Worm (Caenorhabditis elegans) whole organism, L1 larva: Measurements from ENCODE around the gene C44B7.5.

Source experiments
- C04F5.9 ChIP-seq: sonication (generic microtip); optimal IDR thresholded peaks from 2 replicates; lab custom pipeline; 2016; ENCODE audit warnings: missing genetic modification characterization, missing compliant biosample characterization
- C16A3.4 ChIP-seq: fragments of 150-350 bp; optimal IDR thresholded peaks from 2 replicates; lab custom pipeline; 2014; ENCODE audit warnings: missing biosample characterization, missing genetic modification characterization
- C34B4.2 ChIP-seq: sonication (generic microtip); optimal IDR thresholded peaks from 2 replicates; lab custom pipeline; 2017; ENCODE audit warnings: mild to moderate bottlenecking, missing genetic modification characterization, missing compliant biosample characterization
- F16B12.6 ChIP-seq: fragments of 150-350 bp; optimal IDR thresholded peaks from 2 replicates; lab custom pipeline; 2014; ENCODE audit warnings: missing biosample characterization, missing genetic modification characterization
- Y116A8C.19 ChIP-seq: sonication (generic microtip); optimal IDR thresholded peaks from 2 replicates; lab custom pipeline; 2016; ENCODE audit warnings: missing compliant biosample characterization, missing genetic modification characterization, borderline replicate concordance
- aha-1 ChIP-seq: fragments of 150-350 bp; optimal IDR thresholded peaks from 2 replicates; lab custom pipeline; 2014; ENCODE audit warnings: missing biosample characterization, missing genetic modification characterization
- alr-1 ChIP-seq: fragments of 200-800 bp; sonication (Bioruptor generic); optimal IDR thresholded peaks from 2 replicates; lab custom pipeline; 2018; ENCODE audit warnings: borderline replicate concordance, mild to moderate bottlenecking, missing genetic modification characterization, missing compliant biosample characterization
- aly-2 ChIP-seq: fragments of 150-350 bp; optimal IDR thresholded peaks from 2 replicates; lab custom pipeline; 2014; ENCODE audit warnings: missing biosample characterization, missing genetic modification characterization
- blmp-1 ChIP-seq: fragments of 150-350 bp; optimal IDR thresholded peaks from 2 replicates; lab custom pipeline; 2014; ENCODE audit warnings: missing biosample characterization, missing genetic modification characterization
- ceh-63 ChIP-seq: fragments of 200-800 bp; sonication (Bioruptor generic); optimal IDR thresholded peaks from 2 replicates; lab custom pipeline; 2018; ENCODE audit warnings: mild to moderate bottlenecking, missing genetic modification characterization, missing compliant biosample characterization
- ceh-90 ChIP-seq: sonication (generic microtip); optimal IDR thresholded peaks from 2 replicates; lab custom pipeline; 2016; ENCODE audit warnings: missing genetic modification characterization, missing compliant biosample characterization
- dsc-1 ChIP-seq: sonication (generic microtip); optimal IDR thresholded peaks from 2 replicates; lab custom pipeline; 2016; ENCODE audit warnings: mild to moderate bottlenecking, missing genetic modification characterization, missing compliant biosample characterization
- egl-27 ChIP-seq, 2 experiments: fragments of 150-350 bp in 1 of 2; sonication (generic microtip); optimal IDR thresholded peaks; 3 replicates each; lab custom pipeline; 2017 to 2018; ENCODE audit warnings: missing biosample characterization in 2 of 2, missing genetic modification characterization in 2 of 2, missing genetic modification reagents in 2 of 2
- elt-2 ChIP-seq: sonication (generic microtip); optimal IDR thresholded peaks from 2 replicates; lab custom pipeline; 2016; ENCODE audit warnings: missing genetic modification characterization, mild to moderate bottlenecking, inconsistent platforms, missing compliant biosample characterization, missing genetic modification reagents
- ets-5 ChIP-seq: fragments of 200-800 bp; sonication (Bioruptor generic); IDR thresholded peaks from 2 replicates; pipeline ENCODE4 v1.3.6; 2022; ENCODE audit warnings: missing genetic modification characterization, missing compliant biosample characterization
- fkh-10 ChIP-seq: sonication (generic microtip); optimal IDR thresholded peaks from 2 replicates; lab custom pipeline; 2017; ENCODE audit warnings: missing biosample characterization, missing genetic modification reagents, missing genetic modification characterization
- fkh-4 ChIP-seq: sonication (generic microtip); optimal IDR thresholded peaks from 2 replicates; lab custom pipeline; 2016; ENCODE audit warnings: missing compliant biosample characterization, missing genetic modification characterization, borderline replicate concordance
- fkh-8 ChIP-seq: sonication (generic microtip); optimal IDR thresholded peaks from 2 replicates; lab custom pipeline; 2016; ENCODE audit warnings: mild to moderate bottlenecking, missing genetic modification characterization, missing compliant biosample characterization
- grh-1 ChIP-seq: fragments of 200-800 bp; sonication (Bioruptor generic); IDR thresholded peaks from 2 replicates; pipeline ENCODE4 v1.3.6; 2022; ENCODE audit warnings: missing genetic modification reagents, missing genetic modification characterization, missing compliant biosample characterization
- hpl-2 ChIP-seq: fragments of 150-350 bp; optimal IDR thresholded peaks from 2 replicates; lab custom pipeline; 2014; ENCODE audit warnings: missing biosample characterization, missing genetic modification reagents, missing genetic modification characterization
- irx-1 ChIP-seq: sonication (generic microtip); optimal IDR thresholded peaks from 2 replicates; lab custom pipeline; 2016; ENCODE audit warnings: missing genetic modification characterization, missing compliant biosample characterization
- jun-1 ChIP-seq: fragments of 150-350 bp; optimal IDR thresholded peaks from 2 replicates; lab custom pipeline; 2014; ENCODE audit warnings: missing biosample characterization, missing genetic modification reagents, missing genetic modification characterization
- lin-13 ChIP-seq: fragments of 150-350 bp; optimal IDR thresholded peaks from 2 replicates; lab custom pipeline; 2014; ENCODE audit warnings: missing biosample characterization, missing genetic modification reagents, missing genetic modification characterization
- lin-15B ChIP-seq: fragments of 150-350 bp; sonication (generic microtip); optimal IDR thresholded peaks from 3 replicates; lab custom pipeline; 2014; ENCODE audit warnings: missing biosample characterization, missing genetic modification characterization
- lin-35 ChIP-seq, 2 experiments: fragments of 150-350 bp; optimal IDR thresholded peaks; 2 replicates each; lab custom pipeline; 2014; ENCODE audit warnings: missing biosample characterization in 2 of 2, missing genetic modification characterization in 2 of 2, missing genetic modification reagents in 2 of 2
- lin-39 ChIP-seq: fragments of 150-350 bp; optimal IDR thresholded peaks from 2 replicates; lab custom pipeline; 2014; ENCODE audit warnings: missing biosample characterization, missing genetic modification reagents, missing genetic modification characterization
- lsy-2 ChIP-seq, 2 experiments: fragments of 150-350 bp; optimal IDR thresholded peaks; 2 replicates each; lab custom pipeline; 2014; ENCODE audit warnings: missing biosample characterization in 2 of 2, missing genetic modification characterization in 2 of 2
- mab-9 ChIP-seq: fragments of 200-800 bp; sonication (Bioruptor generic); IDR thresholded peaks from 2 replicates; pipeline ENCODE4 v1.3.6; 2022; ENCODE audit warnings: missing genetic modification reagents, missing genetic modification characterization, missing compliant biosample characterization
- mef-2 ChIP-seq: fragments of 150-350 bp; optimal IDR thresholded peaks from 2 replicates; lab custom pipeline; 2014; ENCODE audit warnings: missing biosample characterization, missing genetic modification characterization
- nhr-11 ChIP-seq: fragments of 150-350 bp; optimal IDR thresholded peaks from 2 replicates; lab custom pipeline; 2014; ENCODE audit warnings: missing biosample characterization, missing genetic modification characterization
- nhr-20 ChIP-seq: sonication (generic microtip); optimal IDR thresholded peaks from 2 replicates; lab custom pipeline; 2016; ENCODE audit warnings: mild to moderate bottlenecking, missing genetic modification characterization, missing compliant biosample characterization
- nhr-237 ChIP-seq: fragments of 150-350 bp; optimal IDR thresholded peaks from 2 replicates; lab custom pipeline; 2014; ENCODE audit warnings: missing biosample characterization, missing genetic modification characterization
- nhr-28 ChIP-seq: fragments of 150-350 bp; optimal IDR thresholded peaks from 2 replicates; lab custom pipeline; 2014; ENCODE audit warnings: missing biosample characterization, missing genetic modification characterization
- nhr-47 ChIP-seq: sonication (generic microtip); optimal IDR thresholded peaks from 2 replicates; lab custom pipeline; 2016; ENCODE audit warnings: mild to moderate bottlenecking, missing genetic modification characterization, moderate library complexity, missing compliant biosample characterization
- nhr-71 ChIP-seq: sonication (generic microtip); optimal IDR thresholded peaks from 2 replicates; lab custom pipeline; 2016; ENCODE audit warnings: mild to moderate bottlenecking, missing genetic modification characterization, moderate library complexity, missing compliant biosample characterization
- nhr-84 ChIP-seq: sonication (generic microtip); optimal IDR thresholded peaks from 2 replicates; lab custom pipeline; 2017; ENCODE audit warnings: missing biosample characterization, missing genetic modification characterization
- nhr-85 ChIP-seq: sonication (generic microtip); peaks from one replicate; lab custom pipeline; 2016; ENCODE audit warnings: missing genetic modification characterization, inconsistent platforms, missing compliant biosample characterization
- nhr-90 ChIP-seq: sonication (generic microtip); optimal IDR thresholded peaks from 2 replicates; lab custom pipeline; 2016; ENCODE audit warnings: mild to moderate bottlenecking, missing genetic modification characterization, missing compliant biosample characterization; ENCODE audit not compliant: poor library complexity
- pqm-1 ChIP-seq: sonication (generic microtip); optimal IDR thresholded peaks from 3 replicates; lab custom pipeline; 2017; ENCODE audit warnings: missing biosample characterization, missing genetic modification characterization
- skn-1 ChIP-seq: fragments of 150-350 bp; optimal IDR thresholded peaks from 2 replicates; lab custom pipeline; 2014; ENCODE audit warnings: missing biosample characterization, missing genetic modification characterization
- snpc-4 ChIP-seq: fragments of 150-350 bp; optimal IDR thresholded peaks from 2 replicates; lab custom pipeline; 2014; ENCODE audit warnings: missing biosample characterization, missing genetic modification characterization
- snu-23 ChIP-seq: sonication (generic microtip); optimal IDR thresholded peaks from 2 replicates; lab custom pipeline; 2016; ENCODE audit warnings: missing genetic modification characterization, missing compliant biosample characterization
- sox-4 ChIP-seq: sonication (generic microtip); optimal IDR thresholded peaks from 2 replicates; lab custom pipeline; 2016; ENCODE audit warnings: missing genetic modification characterization, missing compliant biosample characterization
- tbx-2 ChIP-seq: sonication (generic microtip); optimal IDR thresholded peaks from 2 replicates; lab custom pipeline; 2016; ENCODE audit warnings: missing genetic modification characterization, missing compliant biosample characterization
- tlp-1 ChIP-seq: fragments of 150-350 bp; optimal IDR thresholded peaks from 2 replicates; lab custom pipeline; 2014; ENCODE audit warnings: missing biosample characterization, missing genetic modification characterization
- unc-30 ChIP-seq: sonication (generic microtip); optimal IDR thresholded peaks from 2 replicates; lab custom pipeline; 2017; ENCODE audit warnings: missing biosample characterization, missing genetic modification characterization
- vab-15 ChIP-seq: sonication (generic microtip); optimal IDR thresholded peaks from 2 replicates; lab custom pipeline; 2017; ENCODE audit warnings: missing genotype, mild to moderate bottlenecking, missing genetic modification characterization, missing compliant biosample characterization
- zag-1 ChIP-seq: fragments of 150-350 bp; optimal IDR thresholded peaks from 2 replicates; lab custom pipeline; 2014; ENCODE audit warnings: missing biosample characterization, missing genetic modification characterization
- zip-4 ChIP-seq: fragments of 200-800 bp; sonication (Bioruptor generic); optimal IDR thresholded peaks from 2 replicates; lab custom pipeline; 2018; ENCODE audit warnings: mild to moderate bottlenecking, missing genetic modification characterization, moderate library complexity, missing compliant biosample characterization
- ztf-11 ChIP-seq, 2 experiments: sonication (generic microtip); optimal IDR thresholded peaks; 2 replicates each; lab custom pipeline; 2016 to 2017; ENCODE audit warnings: missing genetic modification characterization in 2 of 2, missing biosample characterization in 1 of 2, missing compliant biosample characterization in 1 of 2
- ztf-4 ChIP-seq: fragments of 150-350 bp; optimal IDR thresholded peaks from 2 replicates; lab custom pipeline; 2014; ENCODE audit warnings: missing biosample characterization, missing genetic modification characterization

The C44B7.5 gene

ce11 chrII:6888661-6889579, 16.5 kb upstream of the C44B7.5 start (continued):
- TF ChIP-seq fkh-4 (no peak), tlp-1 (tag; lab: Kevin White, UChicago) (no peak), ztf-11 (tag; optimal IDR thresholded peaks at IDR 0.05; lab: Kevin White, UChicago) (no peak), nhr-28 (tag; lab: Kevin White, UChicago) (no peak), egl-27 (tag; optimal IDR thresholded peaks at IDR 0.05; lab: Kevin White, UChicago) (no peak), ceh-63 (no peak), skn-1 (peak; percentile 8), unc-30 (tag; lab: Kevin White, UChicago) (no peak), nhr-237 (tag; lab: Kevin White, UChicago) (no peak), nhr-71 (tag; lab: Kevin White, UChicago) (no peak), lin-15B (no peak), nhr-47 (no peak), jun-1 (no peak), blmp-1 (tag; lab: Kevin White, UChicago) (no peak), nhr-84 (tag; lab: Kevin White, UChicago) (no peak), hpl-2 (GFP tag; lab: Kevin White, UChicago) (peak; percentile 57), lin-39 (no peak), pqm-1 (no peak), ceh-90 (tag; lab: Kevin White, UChicago) (no peak), snu-23 (no peak), ets-5 (GFP tag; lab: Robert Waterston, UW) (no peak), lin-13 (GFP tag; lab: Kevin White, UChicago) (peak; percentile 17), F16B12.6 (tag; lab: Kevin White, UChicago) (no peak), nhr-85 (tag; lab: Kevin White, UChicago) (peak; percentile 72), Y116A8C.19 (tag; lab: Kevin White, UChicago) (no peak), tbx-2 (tag; lab: Kevin White, UChicago) (peak; percentile 23), aha-1 (no peak), alr-1 (tag; lab: Kevin White, UChicago) (no peak), nhr-90 (tag; lab: Kevin White, UChicago) (no peak), lsy-2 (tag; optimal IDR thresholded peaks at IDR 0.05; lab: Kevin White, UChicago) (no peak), elt-2 (tag; lab: Kevin White, UChicago) (no peak), ztf-4 (peak; percentile 39), vab-15 (tag; lab: Kevin White, UChicago) (no peak)

- TF ChIP-seq nhr-90 (tag; lab: Kevin White, UChicago) = peak; percentile 76
- peak; percentile 2 for TF ChIP-seq irx-1 (tag; lab: Kevin White, UChicago)
- TF ChIP-seq snpc-4 (tag; lab: Kevin White, UChicago) = no peak
- peak in 1 of 2 experiments; percentile 72 for TF ChIP-seq lin-35 (GFP tag; optimal IDR thresholded peaks at IDR 0.05; lab: Kevin White, UChicago)
- peak; percentile 39 for TF ChIP-seq C16A3.4 (tag; lab: Kevin White, UChicago)
- TF ChIP-seq grh-1 = 0 out of 2 replicates have a peak, but pooled peaks have one; percentile 22
- peak; percentile 89 for TF ChIP-seq snu-23
- peak; percentile 17 for TF ChIP-seq nhr-85 (tag; lab: Kevin White, UChicago)
- no peak for TF ChIP-seq sox-4 (tag; lab: Kevin White, UChicago)
- no peak for TF ChIP-seq dsc-1
- no peak for TF ChIP-seq nhr-11 (tag; lab: Kevin White, UChicago)
- peak; percentile 70 for TF ChIP-seq tbx-2 (tag; lab: Kevin White, UChicago)
- TF ChIP-seq mab-9 (GFP tag; lab: Robert Waterston, UW) = 0 out of 2 replicates have a peak, but pooled peaks have one; percentile 38
- peak; percentile 99 for TF ChIP-seq aly-2
- TF ChIP-seq fkh-10 = no peak
- no peak for TF ChIP-seq Y116A8C.19 (tag; lab: Kevin White, UChicago)
- TF ChIP-seq zip-4 (GFP tag; lab: Kevin White, UChicago) = peak; percentile 33
- TF ChIP-seq fkh-8 (tag; lab: Kevin White, UChicago) = no peak
- no peak for TF ChIP-seq mef-2 (tag; lab: Kevin White, UChicago)
- TF ChIP-seq nhr-20 = peak; percentile 78
- no peak for TF ChIP-seq zag-1
- no peak for TF ChIP-seq C34B4.2 (tag; lab: Kevin White, UChicago)
- no peak for TF ChIP-seq tlp-1 (tag; lab: Kevin White, UChicago)
- TF ChIP-seq C04F5.9 (tag; lab: Kevin White, UChicago) = peak; percentile 33
- TF ChIP-seq nhr-47 = peak; percentile 58
- no peak for TF ChIP-seq skn-1
Observed at ce11 chrII:6888211-6888610, 15.8 kb upstream of the C44B7.5 start.
